Fruit fly (Drosophila melanogaster): ENCODE results near the gene lost.

lost gene

dm6 chr3R:4402884-4403705 is at the start of gene lost (continued):
- TF ChIP-seq chinmo (GFP tag; IDR thresholded peaks at IDR 0.05; ENCODE audit: partially characterized antibody) (peak; percentile 99), HLH3B (GFP tag; IDR thresholded peaks at IDR 0.05) (no peak), CG10979 (tag; optimal IDR thresholded peaks at IDR 0.05) (peak; percentile 27), Dip2 (GFP tag; IDR thresholded peaks at IDR 0.05) (no peak), pros (GFP tag; optimal IDR thresholded peaks at IDR 0.05) (no peak), salm (tag; optimal IDR thresholded peaks at IDR 0.05) (no peak), BtbVII (GFP tag; optimal IDR thresholded peaks at IDR 0.05) (no peak), CG14860 (GFP tag; IDR thresholded peaks at IDR 0.05; ENCODE audit: partially characterized antibody) (peak; percentile 98), CG11695 (GFP tag; IDR thresholded peaks at IDR 0.05) (0 out of 3 replicates have a peak, but pooled peaks have one; percentile 16), sna (GFP tag; IDR thresholded peaks at IDR 0.05; ENCODE audit: partially characterized antibody) (peak; percentile 95), YL-1 (GFP tag; optimal IDR thresholded peaks at IDR 0.05) (peak; percentile 50), CG10565 (GFP tag; optimal IDR thresholded peaks at IDR 0.05) (no peak), CG33213 (GFP tag; optimal IDR thresholded peaks at IDR 0.05) (peak; percentile 39), CG3995 (GFP tag; optimal IDR thresholded peaks at IDR 0.05) (peak; percentile 79), CG13424 (tag; optimal IDR thresholded peaks at IDR 0.05) (peak; percentile 7), CG17829 (tag; optimal IDR thresholded peaks at IDR 0.05) (peak; percentile 64), bcd (GFP tag; optimal IDR thresholded peaks at IDR 0.05) (peak; percentile 41), CG2889 (GFP tag; IDR thresholded peaks at IDR 0.05) (no peak), CG13624 (GFP tag; optimal IDR thresholded peaks at IDR 0.05) (no peak), CG10267 (tag; optimal IDR thresholded peaks at IDR 0.05) (peak; percentile 48), CG17359 (tag; optimal IDR thresholded peaks at IDR 0.05) (no peak), scrt (GFP tag; optimal IDR thresholded peaks at IDR 0.05) (no peak), Med (GFP tag) (peak; percentile 87), Nf-YC (tag; optimal IDR thresholded peaks at IDR 0.05) (peak; percentile 34), CG1792 (GFP tag; optimal IDR thresholded peaks at IDR 0.05) (no peak), gcm (GFP tag; optimal IDR thresholded peaks at IDR 0.05) (no peak), emc (GFP tag; optimal IDR thresholded peaks at IDR 0.05) (no peak), CG2678 (tag; optimal IDR thresholded peaks at IDR 0.05) (no peak), Atf6 (GFP tag; IDR thresholded peaks at IDR 0.05) (no peak), trem (tag; optimal IDR thresholded peaks at IDR 0.05) (peak; percentile 66), CG7839 (tag; optimal IDR thresholded peaks at IDR 0.05) (peak; percentile 29), CG3407 (GFP tag; optimal IDR thresholded peaks at IDR 0.05) (no peak), Dll (GFP tag; IDR thresholded peaks at IDR 0.05; ENCODE audit: partially characterized antibody) (peak; percentile 97), CG12104 (GFP tag; optimal IDR thresholded peaks at IDR 0.05) (no peak), Scr (GFP tag; IDR thresholded peaks at IDR 0.05; ENCODE audit: partially characterized antibody) (peak; percentile 98), vnd (GFP tag; IDR thresholded peaks at IDR 0.05; ENCODE audit: partially characterized antibody) (peak; percentile 99), ci (GFP tag; IDR thresholded peaks at IDR 0.05) (peak; percentile 51; the same call in 1 of the 3 replicates), Gug (GFP tag; IDR thresholded peaks at IDR 0.05) (peak; percentile 15; the same call in 2 of the 4 replicates), bsh (GFP tag; optimal IDR thresholded peaks at IDR 0.05) (no peak), CG1647 (GFP tag; optimal IDR thresholded peaks at IDR 0.05) (no peak), pho (GFP tag; optimal IDR thresholded peaks at IDR 0.05) (peak; percentile 45), Hr78 (GFP tag; optimal IDR thresholded peaks at IDR 0.05) (peak in 1 of 2 experiments; percentile 51), CG4328 (GFP tag; optimal IDR thresholded peaks at IDR 0.05) (no peak), pfk (GFP tag; optimal IDR thresholded peaks at IDR 0.05) (peak; percentile 19), cas (GFP tag; IDR thresholded peaks at IDR 0.05) (no peak), Taf1 (GFP tag; IDR thresholded peaks at IDR 0.05) (no peak), ase (GFP tag; IDR thresholded peaks at IDR 0.05) (no peak), Rx (GFP tag; IDR thresholded peaks at IDR 0.05) (peak; percentile 28; the same call in 1 of the 2 replicates)

Measured in whole organism, embryonic.